Worm (Caenorhabditis elegans) whole organism, midembryonic: ENCODE data around the gene daf-37.

ENCODE experiments used
- T22C8.4 ChIP-seq: fragments of 200-800 bp; sonication (Bioruptor generic); IDR thresholded peaks from 2 replicates; pipeline ENCODE4 v1.3.6; 2022; ENCODE audit warnings: missing genetic modification characterization, missing compliant biosample characterization
- cog-1 ChIP-seq: sonication (generic microtip); optimal IDR thresholded peaks from 2 replicates; lab custom pipeline; 2016; ENCODE audit warnings: missing genetic modification characterization, missing compliant biosample characterization
- flt-1 ChIP-seq: fragments of 200-800 bp; sonication (Bioruptor generic); IDR thresholded peaks from 2 replicates; pipeline ENCODE4 v1.3.6; 2022; ENCODE audit warnings: missing genetic modification characterization, missing compliant biosample characterization
- klf-2 ChIP-seq: fragments of 200-800 bp; sonication (Bioruptor generic); conservative IDR thresholded peaks from 2 replicates; pipeline ENCODE4 v1.3.6; 2022; ENCODE audit warnings: missing genetic modification reagents, missing genetic modification characterization, missing compliant biosample characterization
- med-1 ChIP-seq: sonication (generic microtip); optimal IDR thresholded peaks from 2 replicates; lab custom pipeline; 2017; ENCODE audit warnings: missing genetic modification characterization, mild to moderate bottlenecking, missing compliant biosample characterization, antibody characterized with exemption, missing genetic modification reagents; ENCODE audit not compliant: insufficient read depth
- ztf-23 ChIP-seq: fragments of 200-800 bp; sonication (Bioruptor generic); IDR thresholded peaks from 2 replicates; pipeline ENCODE4 v1.3.6; 2022; ENCODE audit warnings: missing genetic modification reagents, missing genetic modification characterization, missing compliant biosample characterization
- ztf-29 ChIP-seq: fragments of 200-800 bp; sonication (Bioruptor generic); IDR thresholded peaks from 2 replicates; pipeline ENCODE4 v1.3.6; 2022; ENCODE audit warnings: missing genetic modification reagents, missing genetic modification characterization, missing compliant biosample characterization

DNA sequence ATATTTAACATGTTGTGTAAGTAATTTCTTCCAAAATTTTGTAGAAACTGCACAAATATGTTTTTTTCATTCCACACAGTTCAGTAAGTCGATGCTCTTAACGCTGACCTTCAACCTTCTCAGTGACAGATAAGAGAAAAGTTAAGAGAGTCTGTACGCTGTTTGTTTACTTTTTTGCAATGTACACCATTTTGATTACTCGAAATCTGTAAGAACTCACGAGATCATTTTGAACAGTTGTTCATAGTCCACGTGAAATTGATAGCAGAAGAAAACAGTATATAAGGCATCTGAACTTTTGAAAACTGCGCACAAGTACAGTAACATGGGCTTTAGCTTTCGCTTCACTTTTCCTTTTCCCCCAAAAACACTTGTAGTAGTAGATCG, 29.3 kb downstream of the daf-37 start:
- TF ChIP-seq med-1 (GFP tag; lab: Kevin White, UChicago) (no peak), ztf-29 (no peak), flt-1 (GFP tag; lab: Robert Waterston, UW) (no peak), T22C8.4 (no peak), cog-1 (tag; lab: Kevin White, UChicago) (no peak), ztf-23 (no peak), klf-2 (GFP tag; lab: Robert Waterston, UW) (no peak)
